Worm (Caenorhabditis elegans) whole organism, L4 larva: ENCODE data around the gene calu-1.

ENCODE experiments used
- D1046.2 ChIP-seq: fragments of 200-800 bp; sonication (Bioruptor generic); IDR thresholded peaks from 2 replicates; pipeline ENCODE4 v1.3.6; 2022; ENCODE audit warnings: missing genetic modification characterization, missing compliant biosample characterization
- F10B5.3 ChIP-seq: sonication (generic microtip); optimal IDR thresholded peaks from 2 replicates; lab custom pipeline; 2016; ENCODE audit warnings: mild to moderate bottlenecking, missing genetic modification characterization, missing compliant biosample characterization
- T20F7.1 ChIP-seq: fragments of 200-800 bp; sonication (Bioruptor generic); optimal IDR thresholded peaks from 2 replicates; lab custom pipeline; 2018; ENCODE audit warnings: mild to moderate bottlenecking, missing genetic modification characterization, missing compliant biosample characterization
- Y48G9A.11 ChIP-seq: fragments of 200-800 bp; sonication (Bioruptor generic); IDR thresholded peaks from 2 replicates; pipeline ENCODE4 v1.3.6; 2022; ENCODE audit warnings: missing genetic modification reagents, missing genetic modification characterization, missing compliant biosample characterization
- Y75B8A.6 ChIP-seq: fragments of 200-800 bp; sonication (Bioruptor generic); IDR thresholded peaks from 2 replicates; pipeline ENCODE4 v1.3.6; 2022; ENCODE audit warnings: missing genetic modification reagents, missing genetic modification characterization, missing compliant biosample characterization
- ZK337.2 ChIP-seq: fragments of 200-800 bp; sonication (Bioruptor generic); IDR thresholded peaks from 2 replicates; pipeline ENCODE4 v1.3.6; 2022; ENCODE audit warnings: missing genetic modification reagents, missing genetic modification characterization, missing compliant biosample characterization
- aha-1 ChIP-seq: fragments of 150-350 bp; peaks from one replicate; lab custom pipeline; 2014; ENCODE audit warnings: missing biosample characterization, missing genetic modification characterization
- aly-2 ChIP-seq: sonication (generic microtip); optimal IDR thresholded peaks from 2 replicates; lab custom pipeline; 2018; ENCODE audit warnings: missing biosample characterization, missing genetic modification characterization
- arid-1 ChIP-seq: fragments of 200-800 bp; sonication (Bioruptor generic); conservative IDR thresholded peaks from 2 replicates; pipeline ENCODE4 v1.3.6; 2022; ENCODE audit warnings: missing genetic modification reagents, missing genetic modification characterization, missing compliant biosample characterization
- attf-4 ChIP-seq: sonication (generic microtip); optimal IDR thresholded peaks from 3 replicates; lab custom pipeline; 2017; ENCODE audit warnings: missing biosample characterization, missing genetic modification characterization
- ceh-32 ChIP-seq: sonication (generic microtip); optimal IDR thresholded peaks from 2 replicates; lab custom pipeline; 2016; ENCODE audit warnings: mild to moderate bottlenecking, missing genetic modification characterization, missing compliant biosample characterization; ENCODE audit not compliant: poor library complexity
- daf-16 ChIP-seq, 3 experiments: sonication (generic microtip); optimal IDR thresholded peaks; 2 replicates each; lab custom pipeline; 2016 to 2017; ENCODE audit warnings: missing genetic modification characterization in 3 of 3, missing genetic modification reagents in 3 of 3, mild to moderate bottlenecking in 2 of 3, missing compliant biosample characterization in 2 of 3, missing biosample characterization in 1 of 3, moderate library complexity in 1 of 3
- dmd-6 ChIP-seq: fragments of 200-800 bp; sonication (Bioruptor generic); IDR thresholded peaks from 2 replicates; pipeline ENCODE4 v1.3.6; 2022; ENCODE audit warnings: missing genetic modification reagents, missing genetic modification characterization, missing compliant biosample characterization
- dve-1 ChIP-seq: sonication (generic microtip); optimal IDR thresholded peaks from 2 replicates; lab custom pipeline; 2017; ENCODE audit warnings: antibody characterized with exemption, mild to moderate bottlenecking, missing genetic modification characterization, missing compliant biosample characterization; ENCODE audit not compliant: insufficient read depth
- gei-8 ChIP-seq: fragments of 200-800 bp; sonication (Bioruptor generic); optimal IDR thresholded peaks from 2 replicates; lab custom pipeline; 2018; ENCODE audit warnings: mild to moderate bottlenecking, missing genetic modification characterization, missing compliant biosample characterization
- hif-1 ChIP-seq, 2 experiments: sonication (generic microtip); optimal IDR thresholded peaks; 2 replicates each; lab custom pipeline; 2016 to 2017; ENCODE audit warnings: missing compliant biosample characterization in 2 of 2, missing genetic modification characterization in 2 of 2, missing genetic modification reagents in 2 of 2, missing genotype in 2 of 2, mild to moderate bottlenecking in 1 of 2
- hlh-11 ChIP-seq: fragments of 200-800 bp; sonication (Bioruptor generic); optimal IDR thresholded peaks from 2 replicates; lab custom pipeline; 2018; ENCODE audit warnings: mild to moderate bottlenecking, missing genetic modification characterization, missing compliant biosample characterization
- hlh-30 ChIP-seq: sonication (generic microtip); optimal IDR thresholded peaks from 2 replicates; lab custom pipeline; 2017; ENCODE audit warnings: antibody characterized with exemption, mild to moderate bottlenecking, missing genetic modification characterization, missing compliant biosample characterization; ENCODE audit not compliant: insufficient read depth
- hmg-1.1 ChIP-seq: fragments of 200-800 bp; sonication (Bioruptor generic); IDR thresholded peaks from 2 replicates; pipeline ENCODE4 v1.3.6; 2022; ENCODE audit warnings: missing genetic modification reagents, missing genetic modification characterization, missing compliant biosample characterization
- lin-39 ChIP-seq: fragments of 150-350 bp; optimal IDR thresholded peaks from 2 replicates; lab custom pipeline; 2014; ENCODE audit warnings: missing biosample characterization, missing genetic modification reagents, missing genetic modification characterization
- lsy-2 ChIP-seq, 2 experiments: fragments of 150-350 bp in 1 of 2; sonication (generic microtip) in 1 of 2; optimal IDR thresholded peaks; 2 replicates each; lab custom pipeline; 2014 to 2017; ENCODE audit warnings: missing biosample characterization in 2 of 2, missing genetic modification characterization in 2 of 2
- madf-5 ChIP-seq, 2 experiments: fragments of 200-800 bp; sonication (Bioruptor generic); IDR thresholded peaks; 2 replicates each; pipeline ENCODE4 v1.3.6; 2022; ENCODE audit warnings: missing compliant biosample characterization in 2 of 2, missing genetic modification characterization in 2 of 2
- mep-1 ChIP-seq: fragments of 150-350 bp; sonication (generic microtip); optimal IDR thresholded peaks from 3 replicates; lab custom pipeline; 2014; ENCODE audit warnings: missing biosample characterization, missing genetic modification characterization
- nhr-11 ChIP-seq: fragments of 150-350 bp; optimal IDR thresholded peaks from 2 replicates; lab custom pipeline; 2014; ENCODE audit warnings: missing biosample characterization, missing genetic modification characterization
- nhr-25 ChIP-seq: sonication (generic microtip); optimal IDR thresholded peaks from 2 replicates; lab custom pipeline; 2017; ENCODE audit warnings: missing genetic modification characterization, mild to moderate bottlenecking, missing compliant biosample characterization, antibody characterized with exemption, moderate library complexity, borderline replicate concordance; ENCODE audit not compliant: insufficient read depth
- nhr-6 ChIP-seq: fragments of 150-350 bp; optimal IDR thresholded peaks from 2 replicates; lab custom pipeline; 2014; ENCODE audit warnings: missing biosample characterization, missing genetic modification characterization
- nhr-76 ChIP-seq: fragments of 150-350 bp; optimal IDR thresholded peaks from 2 replicates; lab custom pipeline; 2014; ENCODE audit warnings: missing biosample characterization, missing genetic modification characterization
- pha-4 ChIP-seq, 2 experiments: fragments of 150-350 bp in 1 of 2; fragments of 200-800 bp in 1 of 2; sonication (Bioruptor generic) in 1 of 2; IDR thresholded peaks in 1 of 2; optimal IDR thresholded peaks in 1 of 2; 2 replicates each; pipeline versions ENCODE4 v1.3.6 to Lab custom; 2014 to 2022; ENCODE audit warnings: missing genetic modification characterization in 2 of 2, missing genetic modification reagents in 2 of 2, missing biosample characterization in 1 of 2, missing compliant biosample characterization in 1 of 2
- rbr-2 ChIP-seq: sonication (generic microtip); optimal IDR thresholded peaks from 2 replicates; lab custom pipeline; 2016; ENCODE audit warnings: missing genotype, missing genetic modification characterization, missing compliant biosample characterization
- saeg-2 ChIP-seq: fragments of 200-800 bp; sonication (Bioruptor generic); IDR thresholded peaks from 2 replicates; pipeline ENCODE4 v1.3.6; 2022; ENCODE audit warnings: missing genetic modification reagents, missing genetic modification characterization, missing compliant biosample characterization
- set-16 ChIP-seq: fragments of 200-800 bp; sonication (Bioruptor generic); IDR thresholded peaks from 2 replicates; pipeline ENCODE4 v1.3.6; 2022; ENCODE audit warnings: missing genetic modification reagents, missing genetic modification characterization, missing compliant biosample characterization
- snpc-1.2 ChIP-seq: fragments of 200-800 bp; sonication (Bioruptor generic); IDR thresholded peaks from 2 replicates; pipeline ENCODE4 v1.3.6; 2022; ENCODE audit warnings: missing genetic modification reagents, missing genetic modification characterization, missing compliant biosample characterization
- snpc-4 ChIP-seq: fragments of 150-350 bp; optimal IDR thresholded peaks from 2 replicates; lab custom pipeline; 2014; ENCODE audit warnings: missing biosample characterization, missing genetic modification characterization
- tag-97 ChIP-seq: fragments of 200-800 bp; sonication (Bioruptor generic); IDR thresholded peaks from 2 replicates; pipeline ENCODE4 v1.3.6; 2022; ENCODE audit warnings: missing genetic modification characterization, missing compliant biosample characterization
- ztf-11 ChIP-seq: fragments of 150-350 bp; optimal IDR thresholded peaks from 2 replicates; lab custom pipeline; 2014; ENCODE audit warnings: missing biosample characterization, missing genetic modification characterization

Gene calu-1

ce11 chrX:4960422-4960821, 10.3 kb downstream of the calu-1 start, which contains the start of gene act-4 (continued):
- TF ChIP-seq hif-1 (tag; optimal IDR thresholded peaks at IDR 0.05; lab: Kevin White, UChicago) = peak in 1 of 2 experiments; percentile 4
- peak; percentile 50 for TF ChIP-seq hlh-30
- TF ChIP-seq F10B5.3 (tag; lab: Kevin White, UChicago) = peak; percentile 32
- TF ChIP-seq set-16 (GFP tag; lab: Robert Waterston, UW) = peak; percentile 91
- peak in 1 of 2 experiments; percentile 60 for TF ChIP-seq lsy-2 (tag; optimal IDR thresholded peaks at IDR 0.05; lab: Kevin White, UChicago)
- no peak for TF ChIP-seq Y48G9A.11 (GFP tag; lab: Robert Waterston, UW)
- no peak for TF ChIP-seq aly-2 (tag; lab: Kevin White, UChicago)
- no peak for TF ChIP-seq snpc-4
- TF ChIP-seq ztf-11 (tag; lab: Kevin White, UChicago) = no peak
- TF ChIP-seq daf-16 (GFP tag; optimal IDR thresholded peaks at IDR 0.05; lab: Kevin White, UChicago) = peak in 1 of 2 experiments; percentile 4
- TF ChIP-seq daf-16 (tag; optimal IDR thresholded peaks at IDR 0.05; lab: Kevin White, UChicago) = no peak
- TF ChIP-seq pha-4 (GFP tag; IDR thresholded peaks at IDR 0.05; lab: Robert Waterston, UW) = peak; percentile 51; the same call in 1 of the 2 replicates
- no peak for TF ChIP-seq pha-4 (tag; optimal IDR thresholded peaks at IDR 0.05; lab: Kevin White, UChicago)
- no peak for TF ChIP-seq nhr-76 (tag; lab: Kevin White, UChicago)
- TF ChIP-seq hmg-1.1 (GFP tag; lab: Robert Waterston, UW) = peak; percentile 76

DNA sequence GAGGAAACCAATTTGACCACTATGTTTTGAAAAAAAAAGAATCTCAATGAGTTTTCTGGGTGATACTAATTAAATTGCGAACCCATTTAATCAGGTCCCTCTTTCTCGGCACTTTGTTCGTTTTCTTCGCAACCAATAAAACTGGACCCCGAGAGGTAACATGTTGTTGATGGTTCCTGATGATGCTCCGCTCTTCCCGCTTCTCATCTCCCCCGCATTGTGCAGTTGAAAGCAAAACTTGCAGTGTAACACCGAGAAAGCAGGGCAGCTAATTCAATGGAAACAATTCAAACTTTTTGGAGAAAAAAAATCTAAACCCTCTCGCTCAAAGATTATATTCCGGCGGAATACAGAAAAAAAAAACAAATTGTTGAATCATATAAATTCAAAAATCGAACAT, 11.3 kb downstream of the calu-1 start:
- TF ChIP-seq dve-1 (tag; lab: Kevin White, UChicago) = peak; percentile 14
- no peak for TF ChIP-seq gei-8 (GFP tag; lab: Kevin White, UChicago)
- no peak for TF ChIP-seq ceh-32
- peak in 1 of 2 experiments; percentile 12 for TF ChIP-seq daf-16 (GFP tag; optimal IDR thresholded peaks at IDR 0.05; lab: Kevin White, UChicago)
- TF ChIP-seq daf-16 (tag; optimal IDR thresholded peaks at IDR 0.05; lab: Kevin White, UChicago) = no peak
- TF ChIP-seq aha-1 (tag; lab: Kevin White, UChicago) = peak; percentile 17
- TF ChIP-seq saeg-2 = no peak
- no peak for TF ChIP-seq D1046.2 (GFP tag; lab: Robert Waterston, UW)

DNA sequence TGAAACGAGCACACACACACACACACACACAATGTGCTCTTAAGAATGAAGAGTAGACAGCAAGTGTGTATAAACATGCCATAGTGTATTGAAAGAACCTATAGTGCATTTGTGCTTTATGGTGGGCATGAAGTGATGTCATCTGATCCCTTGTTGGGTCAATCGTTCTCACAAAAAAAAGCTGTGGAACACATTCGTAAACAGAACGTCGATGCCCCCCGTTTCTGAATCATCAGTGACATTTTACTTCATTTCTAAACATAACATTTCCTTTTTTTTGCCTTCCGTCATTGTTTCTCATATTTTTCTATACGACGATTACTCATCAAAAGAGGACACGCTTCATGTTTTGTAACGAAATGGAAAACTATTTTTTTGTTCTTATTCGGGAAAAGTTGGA, 11.7 kb downstream of the calu-1 start:
- TF ChIP-seq hmg-1.1 (GFP tag; lab: Robert Waterston, UW) (no peak), snpc-4 (no peak), hlh-11 (no peak), nhr-6 (tag; lab: Kevin White, UChicago) (peak; percentile 89), snpc-1.2 (GFP tag; lab: Robert Waterston, UW) (no peak), dve-1 (tag; lab: Kevin White, UChicago) (peak; percentile 31), T20F7.1 (GFP tag; lab: Kevin White, UChicago) (no peak), ZK337.2 (GFP tag; lab: Robert Waterston, UW) (no peak), pha-4 (GFP tag; IDR thresholded peaks at IDR 0.05; lab: Robert Waterston, UW) (no peak), pha-4 (tag; optimal IDR thresholded peaks at IDR 0.05; lab: Kevin White, UChicago) (peak; percentile 37)

DNA sequence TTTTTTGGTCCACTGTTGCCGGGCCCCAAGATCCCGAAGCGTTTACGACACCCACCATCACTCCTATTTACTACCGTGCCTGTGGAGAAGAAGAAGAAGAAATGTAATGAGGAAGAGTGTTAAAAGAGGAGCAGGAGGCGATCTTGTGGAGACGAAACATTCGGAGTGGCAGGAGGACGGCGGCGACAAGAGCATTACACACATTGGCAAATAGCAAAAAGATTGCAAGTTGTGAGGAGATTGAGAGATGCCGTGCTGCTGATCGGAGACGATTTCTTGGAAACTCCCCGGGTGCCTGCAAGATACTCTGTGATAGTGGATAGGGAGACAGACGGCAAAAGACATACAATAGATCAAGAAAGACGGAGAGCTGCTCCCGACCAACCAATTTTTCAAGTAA, 13.5 kb downstream of the calu-1 start, which contains the start of gene M03F4.4:
M03F4.4 (minus strand) TSS at position 160 of the 400 bp plus-strand sequence.
- no peak for TF ChIP-seq rbr-2 (tag; lab: Kevin White, UChicago)
- no peak for TF ChIP-seq madf-5 (GFP tag; IDR thresholded peaks at IDR 0.05; lab: Robert Waterston, UW)
- peak; percentile 66 for TF ChIP-seq hlh-11
- peak; percentile 12; the same call in 1 of the 2 replicates for TF ChIP-seq set-16 (GFP tag; lab: Robert Waterston, UW)
- TF ChIP-seq dmd-6 (GFP tag; lab: Robert Waterston, UW) = peak; percentile 24; the same call in 1 of the 2 replicates
- TF ChIP-seq nhr-11 (tag; lab: Kevin White, UChicago) = peak; percentile 31
- TF ChIP-seq attf-4 (tag; lab: Kevin White, UChicago) = no peak
- peak in 1 of 2 experiments; percentile 93 for TF ChIP-seq daf-16 (GFP tag; optimal IDR thresholded peaks at IDR 0.05; lab: Kevin White, UChicago)
- no peak for TF ChIP-seq daf-16 (tag; optimal IDR thresholded peaks at IDR 0.05; lab: Kevin White, UChicago)

- no peak for TF ChIP-seq tag-97
- no peak for TF ChIP-seq mep-1 (tag; lab: Kevin White, UChicago)
- TF ChIP-seq lin-39 (tag; lab: Kevin White, UChicago) = no peak
- no peak for TF ChIP-seq T20F7.1 (GFP tag; lab: Kevin White, UChicago)
- no peak for TF ChIP-seq attf-4 (tag; lab: Kevin White, UChicago)
- no peak for TF ChIP-seq Y75B8A.6 (GFP tag; lab: Robert Waterston, UW)
- no peak for TF ChIP-seq madf-5 (GFP tag; IDR thresholded peaks at IDR 0.05; lab: Robert Waterston, UW)
- TF ChIP-seq arid-1 (GFP tag; lab: Robert Waterston, UW) = no peak
- TF ChIP-seq nhr-25 = no peak
Measured at ce11 chrX:4947749-4948148, 23.0 kb downstream of the calu-1 start, which contains the start of gene tyra-3. tyra-3 (plus strand) TSS chrX:4948049.
